Worm (Caenorhabditis elegans) whole organism, L1 larva: Measurements from ENCODE around the gene nhr-167.
A peak's percentile ranks its signal among the peaks of the same experiment; 100 is the strongest.

Source experiments
- C04F5.9 ChIP-seq: sonication (generic microtip); optimal IDR thresholded peaks from 2 replicates; lab custom pipeline; 2016; ENCODE audit warnings: missing genetic modification characterization, missing compliant biosample characterization
- C34B4.2 ChIP-seq: sonication (generic microtip); optimal IDR thresholded peaks from 2 replicates; lab custom pipeline; 2017; ENCODE audit warnings: mild to moderate bottlenecking, missing genetic modification characterization, missing compliant biosample characterization
- F16B12.6 ChIP-seq: fragments of 150-350 bp; optimal IDR thresholded peaks from 2 replicates; lab custom pipeline; 2014; ENCODE audit warnings: missing biosample characterization, missing genetic modification characterization
- Y116A8C.19 ChIP-seq: sonication (generic microtip); optimal IDR thresholded peaks from 2 replicates; lab custom pipeline; 2016; ENCODE audit warnings: missing compliant biosample characterization, missing genetic modification characterization, borderline replicate concordance
- ama-1 ChIP-seq: fragments of 150-350 bp; optimal IDR thresholded peaks from 2 replicates; lab custom pipeline; 2014
- blmp-1 ChIP-seq: fragments of 150-350 bp; optimal IDR thresholded peaks from 2 replicates; lab custom pipeline; 2014; ENCODE audit warnings: missing biosample characterization, missing genetic modification characterization
- ceh-63 ChIP-seq: fragments of 200-800 bp; sonication (Bioruptor generic); optimal IDR thresholded peaks from 2 replicates; lab custom pipeline; 2018; ENCODE audit warnings: mild to moderate bottlenecking, missing genetic modification characterization, missing compliant biosample characterization
- ceh-82 ChIP-seq, 3 experiments: fragments of 150-350 bp in 1 of 3; sonication (generic microtip) in 2 of 3; optimal IDR thresholded peaks; 2 replicates each; lab custom pipeline; 2014 to 2017; ENCODE audit warnings: missing biosample characterization in 3 of 3, missing genetic modification characterization in 3 of 3
- ceh-88 ChIP-seq: fragments of 200-800 bp; sonication (Bioruptor generic); IDR thresholded peaks from 2 replicates; pipeline ENCODE4 v1.3.6; 2022; ENCODE audit warnings: missing genetic modification characterization, missing compliant biosample characterization
- ceh-90 ChIP-seq: sonication (generic microtip); optimal IDR thresholded peaks from 2 replicates; lab custom pipeline; 2016; ENCODE audit warnings: missing genetic modification characterization, missing compliant biosample characterization
- ces-1 ChIP-seq: fragments of 150-350 bp; optimal IDR thresholded peaks from 2 replicates; lab custom pipeline; 2014; ENCODE audit warnings: missing biosample characterization, missing genetic modification reagents, missing genetic modification characterization
- dpl-1 ChIP-seq, 3 experiments: fragments of 150-350 bp in 2 of 3; sonication (generic microtip) in 1 of 3; optimal IDR thresholded peaks; 2 replicates each; lab custom pipeline; 2014 to 2017; ENCODE audit warnings: missing biosample characterization in 3 of 3, missing genetic modification characterization in 3 of 3, missing genetic modification reagents in 3 of 3
- efl-1 ChIP-seq, 4 experiments: fragments of 150-350 bp; optimal IDR thresholded peaks in 3 of 4; peaks in 1 of 4; 1 replicate in 1 of 4; 2 replicates in 3 of 4; lab custom pipeline; 2014; ENCODE audit warnings: missing biosample characterization in 2 of 4, missing genetic modification characterization in 2 of 4, missing genetic modification reagents in 2 of 4
- elt-2 ChIP-seq: sonication (generic microtip); optimal IDR thresholded peaks from 2 replicates; lab custom pipeline; 2016; ENCODE audit warnings: missing genetic modification characterization, mild to moderate bottlenecking, inconsistent platforms, missing compliant biosample characterization, missing genetic modification reagents
- elt-3 ChIP-seq, 6 experiments: fragments of 150-350 bp in 1 of 6; sonication (generic microtip); optimal IDR thresholded peaks; 2 replicates each; lab custom pipeline; 2017 to 2018; ENCODE audit warnings: missing biosample characterization in 6 of 6, missing genetic modification characterization in 6 of 6, inconsistent platforms in 1 of 6
- fkh-10 ChIP-seq: sonication (generic microtip); optimal IDR thresholded peaks from 2 replicates; lab custom pipeline; 2017; ENCODE audit warnings: missing biosample characterization, missing genetic modification reagents, missing genetic modification characterization
- grh-1 ChIP-seq: fragments of 200-800 bp; sonication (Bioruptor generic); IDR thresholded peaks from 2 replicates; pipeline ENCODE4 v1.3.6; 2022; ENCODE audit warnings: missing genetic modification reagents, missing genetic modification characterization, missing compliant biosample characterization
- hlh-17 ChIP-seq: fragments of 200-800 bp; sonication (Bioruptor generic); optimal IDR thresholded peaks from 2 replicates; lab custom pipeline; 2018; ENCODE audit warnings: missing genetic modification characterization, mild to moderate bottlenecking, missing compliant biosample characterization, moderate library complexity, borderline replicate concordance
- isw-1 ChIP-seq: fragments of 200-800 bp; sonication (Bioruptor generic); IDR thresholded peaks from 2 replicates; pipeline ENCODE4 v1.3.6; 2022; ENCODE audit warnings: missing genetic modification characterization, missing compliant biosample characterization
- lin-15B ChIP-seq: fragments of 150-350 bp; sonication (generic microtip); optimal IDR thresholded peaks from 3 replicates; lab custom pipeline; 2014; ENCODE audit warnings: missing biosample characterization, missing genetic modification characterization
- lin-35 ChIP-seq, 2 experiments: fragments of 150-350 bp; optimal IDR thresholded peaks; 2 replicates each; lab custom pipeline; 2014; ENCODE audit warnings: missing biosample characterization in 2 of 2, missing genetic modification characterization in 2 of 2, missing genetic modification reagents in 2 of 2
- lin-39 ChIP-seq: fragments of 150-350 bp; optimal IDR thresholded peaks from 2 replicates; lab custom pipeline; 2014; ENCODE audit warnings: missing biosample characterization, missing genetic modification reagents, missing genetic modification characterization
- lsy-2 ChIP-seq, 2 experiments: fragments of 150-350 bp; optimal IDR thresholded peaks; 2 replicates each; lab custom pipeline; 2014; ENCODE audit warnings: missing biosample characterization in 2 of 2, missing genetic modification characterization in 2 of 2
- mef-2 ChIP-seq: fragments of 150-350 bp; optimal IDR thresholded peaks from 2 replicates; lab custom pipeline; 2014; ENCODE audit warnings: missing biosample characterization, missing genetic modification characterization
- mep-1 ChIP-seq: fragments of 150-350 bp; optimal IDR thresholded peaks from 2 replicates; lab custom pipeline; 2014; ENCODE audit warnings: missing biosample characterization, missing genetic modification characterization
- nhr-11 ChIP-seq: fragments of 150-350 bp; optimal IDR thresholded peaks from 2 replicates; lab custom pipeline; 2014; ENCODE audit warnings: missing biosample characterization, missing genetic modification characterization
- nhr-19 ChIP-seq: fragments of 200-800 bp; sonication (Bioruptor generic); conservative IDR thresholded peaks from 2 replicates; pipeline ENCODE4 v1.3.6; 2022; ENCODE audit warnings: missing genetic modification characterization, missing compliant biosample characterization
- nhr-20 ChIP-seq: sonication (generic microtip); optimal IDR thresholded peaks from 2 replicates; lab custom pipeline; 2016; ENCODE audit warnings: mild to moderate bottlenecking, missing genetic modification characterization, missing compliant biosample characterization
- nhr-71 ChIP-seq: sonication (generic microtip); optimal IDR thresholded peaks from 2 replicates; lab custom pipeline; 2016; ENCODE audit warnings: mild to moderate bottlenecking, missing genetic modification characterization, moderate library complexity, missing compliant biosample characterization
- nhr-77 ChIP-seq: fragments of 150-350 bp; optimal IDR thresholded peaks from 2 replicates; lab custom pipeline; 2014; ENCODE audit warnings: missing biosample characterization, missing genetic modification characterization
- nhr-85 ChIP-seq: sonication (generic microtip); peaks from one replicate; lab custom pipeline; 2016; ENCODE audit warnings: missing genetic modification characterization, inconsistent platforms, missing compliant biosample characterization
- nhr-90 ChIP-seq: sonication (generic microtip); optimal IDR thresholded peaks from 2 replicates; lab custom pipeline; 2016; ENCODE audit warnings: mild to moderate bottlenecking, missing genetic modification characterization, missing compliant biosample characterization; ENCODE audit not compliant: poor library complexity
- pax-3 ChIP-seq: fragments of 200-800 bp; sonication (Bioruptor generic); optimal IDR thresholded peaks from 2 replicates; lab custom pipeline; 2018; ENCODE audit warnings: mild to moderate bottlenecking, missing genetic modification characterization, moderate library complexity, missing compliant biosample characterization
- skn-1 ChIP-seq: fragments of 150-350 bp; optimal IDR thresholded peaks from 2 replicates; lab custom pipeline; 2014; ENCODE audit warnings: missing biosample characterization, missing genetic modification characterization
- snpc-4 ChIP-seq: fragments of 150-350 bp; optimal IDR thresholded peaks from 2 replicates; lab custom pipeline; 2014; ENCODE audit warnings: missing biosample characterization, missing genetic modification characterization
- snu-23 ChIP-seq: sonication (generic microtip); optimal IDR thresholded peaks from 2 replicates; lab custom pipeline; 2016; ENCODE audit warnings: missing genetic modification characterization, missing compliant biosample characterization
- sptf-1 ChIP-seq: fragments of 150-350 bp; optimal IDR thresholded peaks from 2 replicates; lab custom pipeline; 2014; ENCODE audit warnings: missing biosample characterization, missing genetic modification characterization
- sup-37 ChIP-seq: fragments of 200-800 bp; sonication (Bioruptor generic); optimal IDR thresholded peaks from 2 replicates; lab custom pipeline; 2018; ENCODE audit warnings: mild to moderate bottlenecking, missing genetic modification characterization, missing compliant biosample characterization
- tlp-1 ChIP-seq: fragments of 150-350 bp; optimal IDR thresholded peaks from 2 replicates; lab custom pipeline; 2014; ENCODE audit warnings: missing biosample characterization, missing genetic modification characterization
- unc-62 ChIP-seq: fragments of 150-350 bp; optimal IDR thresholded peaks from 2 replicates; lab custom pipeline; 2014; ENCODE audit warnings: missing biosample characterization, missing genetic modification reagents, missing genetic modification characterization
- unc-98 ChIP-seq: fragments of 200-800 bp; sonication (Bioruptor generic); IDR thresholded peaks from 2 replicates; pipeline ENCODE4 v1.3.6; 2022; ENCODE audit warnings: missing genetic modification characterization, missing compliant biosample characterization
- vab-15 ChIP-seq: sonication (generic microtip); optimal IDR thresholded peaks from 2 replicates; lab custom pipeline; 2017; ENCODE audit warnings: missing genotype, mild to moderate bottlenecking, missing genetic modification characterization, missing compliant biosample characterization
- zag-1 ChIP-seq: fragments of 150-350 bp; optimal IDR thresholded peaks from 2 replicates; lab custom pipeline; 2014; ENCODE audit warnings: missing biosample characterization, missing genetic modification characterization
- ztf-11 ChIP-seq, 2 experiments: sonication (generic microtip); optimal IDR thresholded peaks; 2 replicates each; lab custom pipeline; 2016 to 2017; ENCODE audit warnings: missing genetic modification characterization in 2 of 2, missing biosample characterization in 1 of 2, missing compliant biosample characterization in 1 of 2

nhr-167 gene

DNA sequence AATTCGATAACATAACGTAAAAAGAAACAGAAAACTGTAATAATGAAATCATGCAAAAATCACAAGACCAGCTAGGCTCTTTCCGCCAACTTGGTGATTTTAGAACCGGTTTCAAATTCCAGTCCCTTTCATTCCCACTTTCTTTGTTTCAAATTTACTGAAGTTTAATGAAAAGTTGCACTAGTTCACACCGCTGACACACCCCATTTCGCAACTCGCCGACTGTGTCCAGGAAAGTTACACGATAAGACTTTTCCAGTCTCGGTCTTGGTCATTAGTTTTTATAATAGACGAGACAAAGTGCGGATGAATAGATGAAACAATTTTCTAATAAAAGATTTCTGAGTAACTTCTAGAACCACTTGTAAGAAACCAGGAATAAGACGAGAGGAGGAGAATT, 22.1 kb upstream of the nhr-167 start:
- peak in 1 of 2 experiments; percentile 41 for TF ChIP-seq lin-35 (GFP tag; optimal IDR thresholded peaks at IDR 0.05; lab: Kevin White, UChicago)
- no peak for TF ChIP-seq snpc-4
- peak; percentile 28 for TF ChIP-seq elt-2

DNA sequence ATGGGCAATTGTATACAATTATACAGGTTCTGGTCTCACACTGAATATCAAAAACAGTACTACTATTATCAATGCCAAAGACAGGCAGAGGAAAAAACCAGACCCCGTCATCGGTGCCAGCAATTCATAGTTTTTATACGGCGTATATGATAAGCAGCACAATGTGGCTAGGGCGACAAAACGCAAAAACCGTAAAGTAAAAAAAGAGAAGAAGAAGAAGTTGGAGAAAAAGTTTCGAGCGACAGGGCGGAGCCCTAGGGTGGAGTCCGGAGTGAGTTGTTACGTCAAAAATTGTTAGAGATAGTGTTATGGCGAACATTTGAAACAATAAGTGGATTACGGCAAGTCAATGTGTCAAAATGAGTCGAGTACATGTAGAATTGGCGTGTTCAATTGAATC, 19.7 kb upstream of the nhr-167 start:
- TF ChIP-seq nhr-77 (tag; lab: Kevin White, UChicago) (no peak), F16B12.6 (tag; lab: Kevin White, UChicago) (no peak), lin-35 (GFP tag; optimal IDR thresholded peaks at IDR 0.05; lab: Kevin White, UChicago) (peak in 1 of 2 experiments; percentile 3), pax-3 (tag; lab: Kevin White, UChicago) (no peak), Y116A8C.19 (tag; lab: Kevin White, UChicago) (no peak), elt-2 (peak; percentile 60), nhr-90 (tag; lab: Kevin White, UChicago) (peak; percentile 23), zag-1 (tag; lab: Kevin White, UChicago) (no peak), efl-1 (optimal IDR thresholded peaks at IDR 0.05; lab: Kevin White, UChicago) (no peak), efl-1 (GFP tag; optimal IDR thresholded peaks at IDR 0.05 in 1 of 2; lab: Kevin White, UChicago) (peak in 1 of 2 experiments; percentile 56)
- TF ChIP-seq, all 84 proteins: peak for 4

DNA sequence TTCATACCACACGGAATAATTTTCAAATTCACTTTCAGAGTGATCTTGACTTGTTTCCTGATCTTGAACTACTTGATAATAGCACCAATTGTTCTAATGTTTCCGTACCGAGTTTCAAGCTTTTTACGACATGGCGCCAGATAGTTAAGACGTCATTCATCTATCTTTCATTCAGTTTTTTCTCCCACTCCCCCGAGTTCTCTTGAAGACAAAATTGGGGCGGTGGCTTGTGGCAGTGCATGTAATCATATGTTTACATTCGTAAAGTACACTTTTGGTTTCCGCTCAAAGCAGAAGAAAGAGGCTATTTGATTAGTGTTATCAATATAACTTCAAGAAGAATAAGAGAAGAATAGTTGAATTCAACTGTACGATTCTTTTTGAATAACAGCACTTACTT, 17.7 kb upstream of the nhr-167 start:
- no peak for TF ChIP-seq hlh-17 (GFP tag; lab: Kevin White, UChicago)
- TF ChIP-seq unc-62 (GFP tag; lab: Kevin White, UChicago): no peak
- TF ChIP-seq ces-1 (GFP tag; lab: Kevin White, UChicago): no peak
- TF ChIP-seq dpl-1 (GFP tag; optimal IDR thresholded peaks at IDR 0.05; lab: Kevin White, UChicago): no peak
- no peak for TF ChIP-seq sptf-1 (tag; lab: Kevin White, UChicago)
- TF ChIP-seq mef-2: no peak
- no peak for TF ChIP-seq ceh-90 (tag; lab: Kevin White, UChicago)
- TF ChIP-seq ztf-11 (tag; optimal IDR thresholded peaks at IDR 0.05; lab: Kevin White, UChicago): no peak
- no peak for TF ChIP-seq mep-1 (tag; lab: Kevin White, UChicago)
- no peak for TF ChIP-seq fkh-10 (GFP tag; lab: Kevin White, UChicago)
- TF ChIP-seq zag-1 (tag; lab: Kevin White, UChicago): no peak
- TF ChIP-seq lin-15B: no peak

DNA sequence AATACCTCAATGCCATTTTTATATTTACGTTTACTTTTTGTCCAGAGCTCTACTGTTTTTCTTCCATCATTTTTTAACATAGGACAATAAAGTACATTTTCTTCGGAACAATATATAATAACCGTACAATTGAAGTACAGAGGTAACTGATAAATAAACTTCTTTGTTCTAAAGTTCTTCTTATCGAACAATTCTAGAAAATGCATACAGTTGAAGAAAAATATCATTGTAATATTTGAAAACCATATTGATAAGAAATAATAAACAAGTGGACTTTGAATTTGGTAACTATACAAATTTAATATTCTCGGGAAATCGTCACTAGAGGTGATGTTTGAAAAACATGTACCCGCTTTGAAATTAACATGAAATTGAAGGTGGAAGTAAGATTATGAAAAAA, 14.7 kb upstream of the nhr-167 start:
- TF ChIP-seq ceh-63 (GFP tag; lab: Kevin White, UChicago) (no peak), ama-1 (no peak), ceh-88 (no peak), nhr-19 (GFP tag; lab: Robert Waterston, UW) (no peak), tlp-1 (tag; lab: Kevin White, UChicago) (no peak), lin-39 (tag; lab: Kevin White, UChicago) (no peak), lsy-2 (tag; optimal IDR thresholded peaks at IDR 0.05; lab: Kevin White, UChicago) (no peak), unc-98 (no peak), C34B4.2 (tag; lab: Kevin White, UChicago) (no peak), nhr-20 (tag; lab: Kevin White, UChicago) (no peak), elt-3 (tag; optimal IDR thresholded peaks at IDR 0.05; lab: Kevin White, UChicago) (no peak)

DNA sequence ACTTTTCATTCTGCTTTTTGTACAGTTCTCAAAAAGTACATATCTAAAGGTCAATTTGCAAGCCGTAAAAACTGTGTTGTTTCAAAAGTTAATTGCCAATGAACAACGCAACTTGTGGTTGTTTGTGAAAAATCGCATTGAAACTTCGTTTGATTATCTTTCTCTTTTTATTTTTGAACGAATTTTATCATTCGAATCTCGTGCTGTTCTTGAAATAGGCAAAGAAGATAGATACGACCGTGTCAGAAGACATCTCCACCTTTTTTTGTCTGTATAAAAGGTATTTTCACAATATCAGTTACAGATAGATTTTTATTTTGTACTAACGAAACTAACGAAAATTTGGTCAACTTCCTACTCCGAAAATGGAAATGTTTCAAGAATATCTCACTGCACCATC, 12.6 kb upstream of the nhr-167 start, which contains the start of gene C49F5.7:
Gene C49F5.7, plus strand, starts transcription at position 301 of the 400 bp plus-strand sequence.
- TF ChIP-seq ceh-82 (tag; optimal IDR thresholded peaks at IDR 0.05; lab: Kevin White, UChicago): no peak
- peak; percentile 70 for TF ChIP-seq nhr-85 (tag; lab: Kevin White, UChicago)
- TF ChIP-seq F16B12.6 (tag; lab: Kevin White, UChicago): no peak
- TF ChIP-seq mef-2: no peak
- TF ChIP-seq zag-1 (tag; lab: Kevin White, UChicago): no peak
- no peak for TF ChIP-seq pax-3 (tag; lab: Kevin White, UChicago)
- peak in 1 of 6 experiments; percentile 33 for TF ChIP-seq elt-3 (tag; optimal IDR thresholded peaks at IDR 0.05; lab: Kevin White, UChicago)
- TF ChIP-seq sup-37 (GFP tag; lab: Kevin White, UChicago): no peak
- TF ChIP-seq C04F5.9 (tag; lab: Kevin White, UChicago): no peak
- TF ChIP-seq fkh-10 (GFP tag; lab: Kevin White, UChicago): no peak
- TF ChIP-seq blmp-1 (tag; lab: Kevin White, UChicago): peak; percentile 17
- TF ChIP-seq skn-1 (tag; lab: Kevin White, UChicago): no peak
- TF ChIP-seq vab-15: no peak
- TF ChIP-seq snu-23 (GFP tag; lab: Kevin White, UChicago): peak; percentile 3
- peak; percentile 4 for TF ChIP-seq nhr-71 (tag; lab: Kevin White, UChicago)
- TF ChIP-seq nhr-20 (tag; lab: Kevin White, UChicago): peak; percentile 18
- no peak for TF ChIP-seq efl-1 (optimal IDR thresholded peaks at IDR 0.05; lab: Kevin White, UChicago)
- peak in 1 of 2 experiments; percentile 63 for TF ChIP-seq efl-1 (GFP tag; optimal IDR thresholded peaks at IDR 0.05 in 1 of 2; lab: Kevin White, UChicago)
- no peak for TF ChIP-seq grh-1 (GFP tag; lab: Robert Waterston, UW)
- no peak for TF ChIP-seq isw-1 (GFP tag; lab: Robert Waterston, UW)
- TF ChIP-seq nhr-11 (tag; lab: Kevin White, UChicago): no peak
- TF ChIP-seq lin-35 (GFP tag; optimal IDR thresholded peaks at IDR 0.05; lab: Kevin White, UChicago): no peak
